Fruit fly (Drosophila melanogaster) whole organism, embryonic: ENCODE results near the gene zen.

Experiments used
- Atf-2 ChIP-seq: fragments of 200-800 bp; sonication (Bioruptor generic); optimal IDR thresholded peaks from 2 replicates; lab custom pipeline; 2016; ENCODE audit warnings: missing biosample characterization, missing genetic modification characterization
- CG11456 ChIP-seq: fragments of 200-800 bp; sonication (Bioruptor generic); IDR thresholded peaks from 3 replicates; pipeline ENCODE4 v1.3.6; 2022; ENCODE audit warnings: missing biosample characterization, missing genetic modification characterization
- CG11695 ChIP-seq: fragments of 200-800 bp; sonication (Bioruptor generic); IDR thresholded peaks from 3 replicates; pipeline ENCODE4 v1.3.6; 2022; ENCODE audit warnings: missing biosample characterization, missing genetic modification characterization
- CG12219 ChIP-seq: fragments of 200-800 bp; sonication (Bioruptor generic); optimal IDR thresholded peaks from 3 replicates; lab custom pipeline; 2018; ENCODE audit warnings: missing biosample characterization, mild to moderate bottlenecking, missing genetic modification characterization
- CG13123 ChIP-seq: fragments of 200-800 bp; sonication (Bioruptor generic); optimal IDR thresholded peaks from 2 replicates; lab custom pipeline; 2016; ENCODE audit warnings: missing biosample characterization, missing genetic modification characterization
- CG14441 ChIP-seq: fragments of 200-800 bp; sonication (Bioruptor generic); IDR thresholded peaks from 2 replicates; pipeline ENCODE4 v1.3.6; 2022; ENCODE audit warnings: missing biosample characterization, missing genetic modification characterization
- CG15011 ChIP-seq: fragments of 200-800 bp; sonication (Bioruptor generic); optimal IDR thresholded peaks from 3 replicates; lab custom pipeline; 2018; ENCODE audit warnings: missing biosample characterization, mild to moderate bottlenecking, missing genetic modification characterization
- CG15601 ChIP-seq: fragments of 200-800 bp; sonication (Bioruptor generic); optimal IDR thresholded peaks from 3 replicates; lab custom pipeline; 2019; ENCODE audit warnings: missing biosample characterization, mild to moderate bottlenecking, missing genetic modification characterization, moderate library complexity
- CG1647 ChIP-seq: fragments of 200-800 bp; sonication (Bioruptor generic); optimal IDR thresholded peaks from 3 replicates; lab custom pipeline; 2016; ENCODE audit warnings: missing biosample characterization, missing genetic modification characterization
- CG16863 ChIP-seq: fragments of 200-800 bp; sonication (Bioruptor generic); optimal IDR thresholded peaks from 3 replicates; lab custom pipeline; 2016; ENCODE audit warnings: missing biosample characterization, missing genetic modification characterization
- CG17186 ChIP-seq: fragments of 200-800 bp; sonication (Bioruptor generic); optimal IDR thresholded peaks from 3 replicates; lab custom pipeline; 2017; ENCODE audit warnings: missing biosample characterization, missing genetic modification reagents, missing genetic modification characterization
- CG17359 ChIP-seq: fragments of 200-800 bp; sonication (Bioruptor generic); optimal IDR thresholded peaks from 3 replicates; lab custom pipeline; 2018; ENCODE audit warnings: missing biosample characterization, mild to moderate bottlenecking, missing genetic modification characterization, moderate library complexity
- CG17568 ChIP-seq: fragments of 200-800 bp; sonication (Bioruptor generic); optimal IDR thresholded peaks from 2 replicates; lab custom pipeline; 2018; ENCODE audit warnings: missing biosample characterization, mild to moderate bottlenecking, missing genetic modification characterization, moderate library complexity
- CG18764 ChIP-seq: fragments of 200-800 bp; sonication (Bioruptor generic); optimal IDR thresholded peaks from 3 replicates; lab custom pipeline; 2016; ENCODE audit warnings: missing biosample characterization, missing genetic modification characterization
- CG2678 ChIP-seq: fragments of 200-800 bp; sonication (Bioruptor generic); optimal IDR thresholded peaks from 3 replicates; lab custom pipeline; 2019; ENCODE audit warnings: missing biosample characterization, mild to moderate bottlenecking, missing genetic modification characterization, moderate library complexity
- CG2712 ChIP-seq: fragments of 200-800 bp; optimal IDR thresholded peaks from 3 replicates; lab custom pipeline; 2019; ENCODE audit warnings: missing biosample characterization, mild to moderate bottlenecking, missing genetic modification characterization, moderate library complexity
- CG30403 ChIP-seq: fragments of 200-800 bp; sonication (Bioruptor generic); optimal IDR thresholded peaks from 3 replicates; lab custom pipeline; 2016; ENCODE audit warnings: missing biosample characterization, missing genetic modification characterization
- CG32532 ChIP-seq: fragments of 200-800 bp; sonication (Bioruptor generic); IDR thresholded peaks from 2 replicates; pipeline ENCODE4 v1.3.6; 2022; ENCODE audit warnings: missing biosample characterization, missing genetic modification characterization
- CG32772 ChIP-seq: fragments of 200-800 bp; sonication (Bioruptor generic); IDR thresholded peaks from 2 replicates; pipeline ENCODE4 v1.3.6; 2022; ENCODE audit warnings: missing biosample characterization, missing genetic modification characterization
- CG34422 ChIP-seq: fragments of 200-800 bp; sonication (Bioruptor generic); IDR thresholded peaks from 3 replicates; pipeline ENCODE4 v1.3.6; 2022; ENCODE audit warnings: missing biosample characterization, missing genetic modification characterization
- CG4707 ChIP-seq: fragments of 200-800 bp; sonication (Bioruptor generic); optimal IDR thresholded peaks from 2 replicates; lab custom pipeline; 2018; ENCODE audit warnings: missing biosample characterization, mild to moderate bottlenecking, missing genetic modification characterization, moderate library complexity
- CG7271 ChIP-seq: fragments of 200-800 bp; sonication (Bioruptor generic); optimal IDR thresholded peaks from 2 replicates; lab custom pipeline; 2018; ENCODE audit warnings: missing biosample characterization, mild to moderate bottlenecking, missing genetic modification characterization, moderate library complexity
- CG7839 ChIP-seq: fragments of 200-800 bp; sonication (Bioruptor generic); optimal IDR thresholded peaks from 3 replicates; lab custom pipeline; 2018; ENCODE audit warnings: missing biosample characterization, mild to moderate bottlenecking, missing genetic modification characterization, moderate library complexity
- CG8388 ChIP-seq: fragments of 200-800 bp; sonication (Bioruptor generic); optimal IDR thresholded peaks from 2 replicates; lab custom pipeline; 2019; ENCODE audit warnings: missing biosample characterization, mild to moderate bottlenecking, missing genetic modification characterization, moderate library complexity
- CoRest ChIP-seq: fragments of 200-800 bp; sonication (Bioruptor generic); optimal IDR thresholded peaks from 3 replicates; lab custom pipeline; 2018; ENCODE audit warnings: missing biosample characterization, mild to moderate bottlenecking, missing genetic modification characterization, moderate library complexity
- D19B ChIP-seq: fragments of 200-800 bp; sonication (Bioruptor generic); optimal IDR thresholded peaks from 2 replicates; lab custom pipeline; 2017; ENCODE audit warnings: missing biosample characterization, mild to moderate bottlenecking, missing genetic modification characterization
- Dp ChIP-seq: fragments of 200-800 bp; sonication (Bioruptor generic); optimal IDR thresholded peaks from 2 replicates; lab custom pipeline; 2018; ENCODE audit warnings: missing biosample characterization, mild to moderate bottlenecking, missing genetic modification characterization, moderate library complexity
- Fer1 ChIP-seq: fragments of 200-800 bp; sonication (Bioruptor generic); optimal IDR thresholded peaks from 2 replicates; lab custom pipeline; 2017; ENCODE audit warnings: missing biosample characterization, mild to moderate bottlenecking, missing genetic modification characterization
- HmgD ChIP-seq: fragments of 200-800 bp; sonication (Bioruptor generic); optimal IDR thresholded peaks from 3 replicates; lab custom pipeline; 2016; ENCODE audit warnings: missing biosample characterization, missing genetic modification characterization
- Hmx ChIP-seq: fragments of 200-800 bp; sonication (Bioruptor generic); optimal IDR thresholded peaks from 2 replicates; lab custom pipeline; 2016; ENCODE audit warnings: missing biosample characterization, missing genetic modification characterization
- Hr51 ChIP-seq, 2 experiments: fragments of 200-800 bp; sonication (Bioruptor generic); optimal IDR thresholded peaks; 2 replicates in 1 of 2; 3 replicates in 1 of 2; lab custom pipeline; 2016 to 2018; ENCODE audit warnings: missing biosample characterization in 2 of 2, missing genetic modification characterization in 2 of 2, mild to moderate bottlenecking in 1 of 2, moderate library complexity in 1 of 2
- Kr ChIP-seq: fragments of 200-800 bp; sonication (Bioruptor generic); optimal IDR thresholded peaks from 2 replicates; lab custom pipeline; 2017; ENCODE audit warnings: missing biosample characterization, mild to moderate bottlenecking, missing genetic modification characterization
- Oli ChIP-seq: fragments of 200-800 bp; sonication (Bioruptor generic); optimal IDR thresholded peaks from 2 replicates; lab custom pipeline; 2018; ENCODE audit warnings: missing biosample characterization, mild to moderate bottlenecking, missing genetic modification characterization, moderate library complexity
- Ptx1 ChIP-seq: fragments of 200-800 bp; sonication (Bioruptor generic); IDR thresholded peaks from 2 replicates; pipeline ENCODE4 v1.3.6; 2022; ENCODE audit warnings: missing biosample characterization, missing genetic modification characterization
- Sox102F ChIP-seq: fragments of 200-800 bp; sonication (Bioruptor generic); optimal IDR thresholded peaks from 2 replicates; lab custom pipeline; 2018; ENCODE audit warnings: missing biosample characterization, mild to moderate bottlenecking, missing genetic modification characterization, moderate library complexity
- Spps ChIP-seq: fragments of 200-800 bp; sonication (Bioruptor generic); optimal IDR thresholded peaks from 2 replicates; lab custom pipeline; 2018; ENCODE audit warnings: missing biosample characterization, mild to moderate bottlenecking, missing genetic modification characterization
- Xrp1 ChIP-seq: fragments of 200-800 bp; sonication (Bioruptor generic); IDR thresholded peaks from 2 replicates; pipeline ENCODE4 v1.3.6; 2022; ENCODE audit warnings: missing biosample characterization, missing genetic modification characterization
- abd-A ChIP-seq: fragments of 200-800 bp; sonication (Bioruptor generic); optimal IDR thresholded peaks from 3 replicates; lab custom pipeline; 2019; ENCODE audit warnings: missing biosample characterization, mild to moderate bottlenecking, missing genetic modification characterization, moderate library complexity
- ase ChIP-seq: fragments of 200-800 bp; sonication (Bioruptor generic); IDR thresholded peaks from 3 replicates; pipeline ENCODE4 v1.3.6; 2022; ENCODE audit warnings: missing biosample characterization, missing genetic modification characterization
- ewg ChIP-seq: fragments of 200-800 bp; sonication (Bioruptor generic); optimal IDR thresholded peaks from 3 replicates; lab custom pipeline; 2017; ENCODE audit warnings: mild to moderate bottlenecking, missing biosample characterization, missing genetic modification reagents, missing genetic modification characterization
- h ChIP-seq: fragments of >200 bp; optimal IDR thresholded peaks from 2 replicates; lab custom pipeline; 2017
- hb ChIP-seq: fragments of 200-800 bp; sonication (Bioruptor generic); IDR thresholded peaks from 3 replicates; pipeline ENCODE4 v1.3.6; 2022; ENCODE audit warnings: missing biosample characterization, missing genetic modification characterization; ENCODE audit not compliant: partially characterized antibody
- insv ChIP-seq, 2 experiments: fragments of 200-800 bp; sonication (Bioruptor generic); optimal IDR thresholded peaks; 3 replicates each; lab custom pipeline; 2016 to 2018; ENCODE audit warnings: missing biosample characterization in 2 of 2, missing genetic modification characterization in 2 of 2
- jumu ChIP-seq: fragments of 200-800 bp; sonication (Bioruptor generic); optimal IDR thresholded peaks from 3 replicates; lab custom pipeline; 2016; ENCODE audit warnings: missing biosample characterization, missing genetic modification characterization
- lbe ChIP-seq: fragments of 200-800 bp; sonication (Bioruptor generic); optimal IDR thresholded peaks from 2 replicates; lab custom pipeline; 2016; ENCODE audit warnings: missing biosample characterization, mild to moderate bottlenecking, missing genetic modification characterization
- lov ChIP-seq, 2 experiments: fragments of 200-800 bp in 1 of 2; fragments of >200 bp in 1 of 2; sonication (Bioruptor generic) in 1 of 2; IDR thresholded peaks in 1 of 2; optimal IDR thresholded peaks in 1 of 2; 2 replicates in 1 of 2; 3 replicates in 1 of 2; pipeline versions ENCODE4 v1.3.6 to Lab custom; 2017 to 2022; ENCODE audit warnings: missing biosample characterization in 1 of 2, missing genetic modification characterization in 1 of 2
- phol ChIP-seq: fragments of 200-800 bp; sonication (Bioruptor generic); optimal IDR thresholded peaks from 3 replicates; lab custom pipeline; 2018; ENCODE audit warnings: missing biosample characterization, mild to moderate bottlenecking, missing genetic modification characterization, moderate library complexity
- pros ChIP-seq: fragments of 200-800 bp; sonication (Bioruptor generic); optimal IDR thresholded peaks from 3 replicates; lab custom pipeline; 2019; ENCODE audit warnings: missing biosample characterization, mild to moderate bottlenecking, missing genetic modification characterization, moderate library complexity

The zen gene

DNA sequence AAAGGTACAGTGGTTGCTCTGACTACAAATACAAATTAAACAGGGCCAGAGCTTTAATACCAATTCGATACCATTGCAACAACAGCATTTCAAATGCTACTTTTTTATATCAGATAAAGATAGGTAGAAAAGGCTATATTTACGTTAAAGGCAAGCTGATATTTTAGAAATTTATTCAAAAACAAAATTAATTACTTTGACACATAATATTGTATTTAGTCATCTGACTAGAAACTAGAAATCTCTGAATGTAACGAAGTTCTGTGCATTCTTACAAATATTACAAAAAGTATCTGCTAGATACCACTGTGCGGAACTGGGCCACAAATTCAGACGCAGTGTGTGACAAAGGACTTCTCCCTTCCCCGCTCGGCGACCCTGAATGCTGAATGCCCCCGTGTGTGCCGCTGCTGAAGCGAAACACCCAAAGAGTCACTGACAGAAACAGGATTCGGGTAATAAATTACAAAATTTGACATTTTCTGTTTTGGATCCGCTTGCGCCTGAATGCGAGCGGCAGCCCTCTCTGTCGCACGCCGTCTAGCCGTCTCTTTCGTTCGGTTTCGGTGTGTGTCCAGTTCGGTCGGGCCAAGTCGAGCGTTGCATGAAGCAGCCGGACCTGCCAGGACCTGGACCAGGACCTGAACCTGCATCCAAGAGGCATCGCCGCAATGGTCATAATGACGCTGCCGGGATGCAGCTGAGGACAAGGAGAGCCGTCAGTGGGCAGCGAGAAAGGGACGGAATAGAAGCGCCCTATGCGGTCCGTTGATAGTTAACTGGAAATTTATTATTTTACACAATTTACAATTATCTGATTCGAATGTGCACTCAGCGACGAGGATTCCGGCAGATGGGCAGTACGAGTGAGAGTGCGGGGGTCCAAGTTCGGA, 7.0 kb upstream of the zen start (continued):
- TF ChIP-seq Hmx (GFP tag; lab: Kevin White, UChicago) (no peak), CG2678 (tag; lab: Kevin White, UChicago) (peak; percentile 65), HmgD (GFP tag; lab: Kevin White, UChicago) (no peak), CG34422 (GFP tag; lab: Robert Waterston, UW) (no peak), Hr51 (GFP tag; optimal IDR thresholded peaks at IDR 0.05; lab: Kevin White, UChicago) (peak in 1 of 2 experiments; percentile 51), insv (GFP tag; optimal IDR thresholded peaks at IDR 0.05; lab: Kevin White, UChicago) (peak in 1 of 2 experiments; percentile 86), Atf-2 (GFP tag; lab: Kevin White, UChicago) (peak; percentile 1), ase (GFP tag; lab: Robert Waterston, UW) (no peak), CG32532 (GFP tag; lab: Robert Waterston, UW) (no peak), CG11695 (GFP tag; lab: Robert Waterston, UW) (no peak), CG12219 (GFP tag; lab: Kevin White, UChicago) (peak; percentile 18), ewg (no peak), CG17359 (peak; percentile 28), CG13123 (no peak), CG4707 (GFP tag; lab: Kevin White, UChicago) (peak; percentile 89), CG16863 (GFP tag; lab: Kevin White, UChicago) (no peak), D19B (GFP tag; lab: Kevin White, UChicago) (no peak), Spps (tag; lab: Kevin White, UChicago) (peak; percentile 10), lbe (GFP tag; lab: Kevin White, UChicago) (no peak), CG7839 (tag; lab: Kevin White, UChicago) (peak; percentile 59), CG32772 (GFP tag; lab: Robert Waterston, UW) (0 out of 2 replicates have a peak, but pooled peaks have one; percentile 14), Dp (GFP tag; lab: Kevin White, UChicago) (no peak), hb (no peak), CG7271 (tag; lab: Kevin White, UChicago) (no peak), phol (peak; percentile 44), CG11456 (GFP tag; lab: Robert Waterston, UW) (no peak), CG15601 (tag; lab: Kevin White, UChicago) (peak; percentile 22), CG17568 (GFP tag; lab: Kevin White, UChicago) (no peak), CG18764 (GFP tag; lab: Kevin White, UChicago) (no peak), Kr (GFP tag; lab: Kevin White, UChicago) (peak; percentile 82), Ptx1 (GFP tag; lab: Robert Waterston, UW) (no peak), CG17186 (GFP tag; lab: Kevin White, UChicago) (no peak), CG1647 (GFP tag; lab: Kevin White, UChicago) (no peak), CoRest (peak; percentile 36), CG8388 (peak; percentile 98), pros (GFP tag; lab: Kevin White, UChicago) (peak; percentile 38), CG14441 (GFP tag; lab: Robert Waterston, UW) (no peak), Xrp1 (GFP tag; lab: Robert Waterston, UW) (peak; percentile 39; the same call in 1 of the 2 replicates), lov (optimal IDR thresholded peaks at IDR 0.05; lab: Kevin White, UChicago) (no peak), lov (GFP tag; IDR thresholded peaks at IDR 0.05; lab: Robert Waterston, UW) (no peak), h (no peak), Oli (tag; lab: Kevin White, UChicago) (peak; percentile 58), Fer1 (GFP tag; lab: Kevin White, UChicago) (no peak), Sox102F (GFP tag; lab: Kevin White, UChicago) (peak; percentile 28), jumu (GFP tag; lab: Kevin White, UChicago) (no peak), CG30403 (GFP tag; lab: Kevin White, UChicago) (peak; percentile 46), CG15011 (peak; percentile 41), CG2712 (tag; lab: Kevin White, UChicago) (peak; percentile 76), abd-A (tag; lab: Kevin White, UChicago) (peak; percentile 7)
